Fruit fly (Drosophila melanogaster): ENCODE data around the gene Dip-B.

- TF ChIP-seq psq (optimal IDR thresholded peaks at IDR 0.05) (no peak), insv (optimal IDR thresholded peaks at IDR 0.05) (no peak), ttk (optimal IDR thresholded peaks at IDR 0.05) (no peak), Sin3A (optimal IDR thresholded peaks at IDR 0.05) (no peak)
Measured at dm6 chr3R:13771195-13771594, 10.9 kb upstream of the Dip-B start, which contains the start of gene CG9297.

Data from Kc167 (cell line).